Fruit fly (Drosophila melanogaster) whole organism, embryonic: ENCODE data around the gene CG9107.

ENCODE experiments used
- B-H2 ChIP-seq: fragments of 200-800 bp; sonication (Bioruptor generic); optimal IDR thresholded peaks from 2 replicates; lab custom pipeline; 2018; ENCODE audit warnings: missing biosample characterization, mild to moderate bottlenecking, missing genetic modification characterization
- CG10654 ChIP-seq: fragments of 200-800 bp; sonication (Bioruptor generic); optimal IDR thresholded peaks from 2 replicates; lab custom pipeline; 2016; ENCODE audit warnings: missing biosample characterization, missing genetic modification characterization
- CG10979 ChIP-seq: fragments of 200-800 bp; sonication (Bioruptor generic); optimal IDR thresholded peaks from 2 replicates; lab custom pipeline; 2018; ENCODE audit warnings: missing biosample characterization, mild to moderate bottlenecking, missing genetic modification characterization, moderate library complexity
- CG11723 ChIP-seq: fragments of 200-800 bp; sonication (Bioruptor generic); optimal IDR thresholded peaks from 2 replicates; lab custom pipeline; 2017; ENCODE audit warnings: missing biosample characterization, mild to moderate bottlenecking, missing genetic modification characterization
- CG12236 ChIP-seq: fragments of 200-800 bp; sonication (Bioruptor generic); optimal IDR thresholded peaks from 2 replicates; lab custom pipeline; 2016; ENCODE audit warnings: missing biosample characterization, missing genetic modification characterization
- CG12659 ChIP-seq: fragments of 200-800 bp; sonication (Bioruptor generic); optimal IDR thresholded peaks from 3 replicates; lab custom pipeline; 2017; ENCODE audit warnings: mild to moderate bottlenecking, missing biosample characterization, missing genetic modification reagents, missing genetic modification characterization
- CG13624 ChIP-seq: fragments of 200-800 bp; sonication (Bioruptor generic); optimal IDR thresholded peaks from 2 replicates; lab custom pipeline; 2016; ENCODE audit warnings: missing biosample characterization, missing genetic modification characterization
- CG13775 ChIP-seq: fragments of 200-800 bp; sonication (Bioruptor generic); optimal IDR thresholded peaks from 3 replicates; lab custom pipeline; 2017; ENCODE audit warnings: missing biosample characterization, mild to moderate bottlenecking, missing genetic modification characterization
- CG16813 ChIP-seq: fragments of 200-800 bp; sonication (Bioruptor generic); IDR thresholded peaks from 3 replicates; pipeline ENCODE4 v1.3.6; 2022; ENCODE audit warnings: missing biosample characterization, missing genetic modification characterization; ENCODE audit not compliant: partially characterized antibody
- CG17802 ChIP-seq: fragments of 200-800 bp; sonication (Bioruptor generic); optimal IDR thresholded peaks from 2 replicates; lab custom pipeline; 2018; ENCODE audit warnings: missing biosample characterization, mild to moderate bottlenecking, missing genetic modification characterization, moderate library complexity
- CG1792 ChIP-seq: fragments of 200-800 bp; sonication (Bioruptor generic); optimal IDR thresholded peaks from 2 replicates; lab custom pipeline; 2016; ENCODE audit warnings: missing biosample characterization, missing genetic modification characterization
- CG2199 ChIP-seq: fragments of 200-800 bp; sonication (Bioruptor generic); IDR thresholded peaks from 3 replicates; pipeline ENCODE4 v1.3.6; 2022; ENCODE audit warnings: missing biosample characterization, missing genetic modification characterization
- CG4328 ChIP-seq: fragments of 200-800 bp; sonication (Bioruptor generic); optimal IDR thresholded peaks from 3 replicates; lab custom pipeline; 2017; ENCODE audit warnings: missing biosample characterization, missing genetic modification reagents, missing genetic modification characterization
- CG4424 ChIP-seq: fragments of 200-800 bp; sonication (Bioruptor generic); optimal IDR thresholded peaks from 3 replicates; lab custom pipeline; 2016; ENCODE audit warnings: missing biosample characterization, missing genetic modification characterization
- CG5180 ChIP-seq: fragments of 200-800 bp; sonication (Bioruptor generic); optimal IDR thresholded peaks from 3 replicates; lab custom pipeline; 2017; ENCODE audit warnings: missing biosample characterization, missing genetic modification characterization, mild to moderate bottlenecking, moderate library complexity, missing genetic modification reagents
- CG6683 ChIP-seq: fragments of 200-800 bp; sonication (Bioruptor generic); optimal IDR thresholded peaks from 2 replicates; lab custom pipeline; 2017; ENCODE audit warnings: missing biosample characterization, mild to moderate bottlenecking, missing genetic modification characterization, missing genetic modification reagents
- CTCF ChIP-seq: fragments of 200-800 bp; sonication (Bioruptor generic); optimal IDR thresholded peaks from 2 replicates; lab custom pipeline; 2017; ENCODE audit warnings: missing biosample characterization, mild to moderate bottlenecking, missing genetic modification characterization, moderate library complexity
- CkIIα-i1 ChIP-seq: fragments of 200-800 bp; sonication (Bioruptor generic); IDR thresholded peaks from 2 replicates; pipeline ENCODE4 v1.3.6; 2022; ENCODE audit warnings: missing biosample characterization, missing genetic modification characterization
- CrebB ChIP-seq: fragments of 200-800 bp; sonication (Bioruptor generic); optimal IDR thresholded peaks from 3 replicates; lab custom pipeline; 2018; ENCODE audit warnings: missing biosample characterization, mild to moderate bottlenecking, missing genetic modification characterization
- D19A ChIP-seq: fragments of 200-800 bp; optimal IDR thresholded peaks from 3 replicates; lab custom pipeline; 2019; ENCODE audit warnings: missing biosample characterization, mild to moderate bottlenecking, missing genetic modification characterization, moderate library complexity
- Dll ChIP-seq: fragments of 200-800 bp; sonication (Bioruptor generic); IDR thresholded peaks from 4 replicates; pipeline ENCODE4 v1.3.6; 2022; ENCODE audit warnings: missing biosample characterization, missing genetic modification characterization; ENCODE audit not compliant: partially characterized antibody
- Dp ChIP-seq: fragments of 200-800 bp; sonication (Bioruptor generic); optimal IDR thresholded peaks from 2 replicates; lab custom pipeline; 2018; ENCODE audit warnings: missing biosample characterization, mild to moderate bottlenecking, missing genetic modification characterization, moderate library complexity
- ERR ChIP-seq: fragments of 200-800 bp; sonication (Bioruptor generic); optimal IDR thresholded peaks from 2 replicates; lab custom pipeline; 2016; ENCODE audit warnings: missing biosample characterization, missing genetic modification characterization
- Fer1 ChIP-seq: fragments of 200-800 bp; sonication (Bioruptor generic); optimal IDR thresholded peaks from 2 replicates; lab custom pipeline; 2017; ENCODE audit warnings: missing biosample characterization, mild to moderate bottlenecking, missing genetic modification characterization
- Fer3 ChIP-seq: fragments of 200-800 bp; sonication (Bioruptor generic); optimal IDR thresholded peaks from 2 replicates; lab custom pipeline; 2018; ENCODE audit warnings: missing biosample characterization, mild to moderate bottlenecking, missing genetic modification characterization, moderate library complexity
- HLH4C ChIP-seq: fragments of 200-800 bp; sonication (Bioruptor generic); IDR thresholded peaks from 3 replicates; pipeline ENCODE4 v1.3.6; 2022; ENCODE audit warnings: missing biosample characterization, missing genetic modification characterization; ENCODE audit not compliant: partially characterized antibody
- HmgD ChIP-seq: fragments of 200-800 bp; sonication (Bioruptor generic); optimal IDR thresholded peaks from 3 replicates; lab custom pipeline; 2016; ENCODE audit warnings: missing biosample characterization, missing genetic modification characterization
- Hr3 ChIP-seq: fragments of 200-800 bp; sonication (Bioruptor generic); optimal IDR thresholded peaks from 3 replicates; lab custom pipeline; 2016; ENCODE audit warnings: missing biosample characterization, missing genetic modification characterization
- Hr51 ChIP-seq, 2 experiments: fragments of 200-800 bp; sonication (Bioruptor generic); optimal IDR thresholded peaks; 2 replicates in 1 of 2; 3 replicates in 1 of 2; lab custom pipeline; 2016 to 2018; ENCODE audit warnings: missing biosample characterization in 2 of 2, missing genetic modification characterization in 2 of 2, mild to moderate bottlenecking in 1 of 2, moderate library complexity in 1 of 2
- Jarid2 ChIP-seq: fragments of 200-800 bp; sonication (Bioruptor generic); optimal IDR thresholded peaks from 3 replicates; lab custom pipeline; 2017; ENCODE audit warnings: mild to moderate bottlenecking, missing biosample characterization, missing genetic modification reagents, missing genetic modification characterization
- Lhr ChIP-seq: fragments of 200-800 bp; sonication (Bioruptor generic); optimal IDR thresholded peaks from 3 replicates; lab custom pipeline; 2017; ENCODE audit warnings: mild to moderate bottlenecking, missing biosample characterization, missing genetic modification reagents, missing genetic modification characterization
- MTF-1 ChIP-seq: fragments of 200-800 bp; sonication (Bioruptor generic); optimal IDR thresholded peaks from 2 replicates; lab custom pipeline; 2018; ENCODE audit warnings: missing biosample characterization, mild to moderate bottlenecking, missing genetic modification characterization, borderline replicate concordance
- Poxn ChIP-seq: fragments of 200-800 bp; sonication (Bioruptor generic); IDR thresholded peaks from 2 replicates; pipeline ENCODE4 v1.3.6; 2022; ENCODE audit warnings: missing biosample characterization, missing genetic modification characterization
- Spps ChIP-seq: fragments of 200-800 bp; sonication (Bioruptor generic); optimal IDR thresholded peaks from 2 replicates; lab custom pipeline; 2018; ENCODE audit warnings: missing biosample characterization, mild to moderate bottlenecking, missing genetic modification characterization
- Xbp1 ChIP-seq: fragments of 200-800 bp; sonication (Bioruptor generic); optimal IDR thresholded peaks from 3 replicates; lab custom pipeline; 2016; ENCODE audit warnings: missing biosample characterization, mild to moderate bottlenecking, missing genetic modification characterization
- cato ChIP-seq: fragments of 200-800 bp; sonication (Bioruptor generic); optimal IDR thresholded peaks from 2 replicates; lab custom pipeline; 2016; ENCODE audit warnings: missing biosample characterization, missing genetic modification characterization, borderline replicate concordance
- dmrt11E ChIP-seq: fragments of 200-800 bp; sonication (Bioruptor generic); optimal IDR thresholded peaks from 3 replicates; lab custom pipeline; 2018; ENCODE audit warnings: missing biosample characterization, mild to moderate bottlenecking, missing genetic modification characterization, moderate library complexity
- esg ChIP-seq: fragments of 200-800 bp; sonication (Bioruptor generic); conservative IDR thresholded peaks from 2 replicates; pipeline ENCODE4 v1.3.6; 2022; ENCODE audit warnings: missing biosample characterization, missing genetic modification characterization
- fu2 ChIP-seq: fragments of 200-800 bp; sonication (Bioruptor generic); optimal IDR thresholded peaks from 2 replicates; lab custom pipeline; 2016; ENCODE audit warnings: missing biosample characterization, missing genetic modification characterization
- gfzf ChIP-seq: fragments of 200-800 bp; sonication (Bioruptor generic); optimal IDR thresholded peaks from 2 replicates; lab custom pipeline; 2016; ENCODE audit warnings: missing biosample characterization, mild to moderate bottlenecking, missing genetic modification characterization, moderate library complexity
- knrl ChIP-seq: fragments of 200-800 bp; sonication (Bioruptor generic); IDR thresholded peaks from 3 replicates; pipeline ENCODE4 v1.3.6; 2022; ENCODE audit warnings: missing biosample characterization, missing genetic modification characterization; ENCODE audit not compliant: partially characterized antibody
- lab ChIP-seq: fragments of 200-800 bp; sonication (Bioruptor generic); optimal IDR thresholded peaks from 3 replicates; lab custom pipeline; 2017; ENCODE audit warnings: missing biosample characterization, missing genetic modification characterization, mild to moderate bottlenecking, moderate library complexity, missing genetic modification reagents
- maf-S ChIP-seq: fragments of 200-800 bp; sonication (Bioruptor generic); optimal IDR thresholded peaks from 2 replicates; lab custom pipeline; 2016; ENCODE audit warnings: missing biosample characterization, missing genetic modification characterization
- nom ChIP-seq: fragments of 200-800 bp; sonication (Bioruptor generic); optimal IDR thresholded peaks from 2 replicates; lab custom pipeline; 2017; ENCODE audit warnings: missing biosample characterization, missing genetic modification characterization, mild to moderate bottlenecking, moderate library complexity, missing genetic modification reagents
- odd ChIP-seq: fragments of 200-800 bp; sonication (Bioruptor generic); optimal IDR thresholded peaks from 2 replicates; lab custom pipeline; 2017; ENCODE audit warnings: missing biosample characterization, mild to moderate bottlenecking, missing genetic modification characterization
- repo ChIP-seq: fragments of 200-800 bp; sonication (Bioruptor generic); optimal IDR thresholded peaks from 2 replicates; lab custom pipeline; 2016; ENCODE audit warnings: missing biosample characterization, missing genetic modification characterization
- slou ChIP-seq: fragments of 200-800 bp; sonication (Bioruptor generic); optimal IDR thresholded peaks from 3 replicates; lab custom pipeline; 2016; ENCODE audit warnings: missing biosample characterization, missing genetic modification characterization
- sna ChIP-seq: fragments of 200-800 bp; sonication (Bioruptor generic); IDR thresholded peaks from 2 replicates; pipeline ENCODE4 v1.3.6; 2022; ENCODE audit warnings: missing biosample characterization, missing genetic modification characterization; ENCODE audit not compliant: partially characterized antibody
- unc-4 ChIP-seq: fragments of 200-800 bp; sonication (Bioruptor generic); IDR thresholded peaks from 2 replicates; pipeline ENCODE4 v1.3.6; 2022; ENCODE audit warnings: missing biosample characterization, missing genetic modification characterization; ENCODE audit not compliant: partially characterized antibody
- usp ChIP-seq: fragments of >200 bp; optimal IDR thresholded peaks from 2 replicates; lab custom pipeline; 2017; ENCODE audit warnings: missing biosample characterization, missing genetic modification characterization

Gene CG9107

DNA sequence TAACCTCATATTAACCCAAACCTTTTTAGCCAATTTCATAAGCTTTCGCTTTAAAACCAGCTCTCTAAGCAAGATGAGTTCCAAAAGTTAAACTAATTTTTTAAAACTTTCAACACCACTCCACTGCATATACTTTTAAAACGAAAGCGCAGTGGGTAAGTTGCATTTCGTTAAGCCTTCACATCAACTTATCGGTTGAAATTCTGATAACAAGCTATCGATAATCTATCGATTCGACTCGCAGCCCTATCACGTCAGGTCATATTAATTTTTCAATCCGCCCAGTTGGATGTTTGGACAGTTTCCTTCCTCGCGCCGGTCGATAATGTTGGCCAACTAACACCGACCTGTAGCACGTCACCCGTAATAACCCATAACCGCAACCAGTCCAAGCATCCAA, 38.2 kb downstream of the CG9107 start, which contains the start of gene ifc (continued):
- peak; percentile 7 for TF ChIP-seq CrebB (tag; lab: Kevin White, UChicago)
- TF ChIP-seq CG13624 (GFP tag; lab: Kevin White, UChicago) = peak; percentile 81
- peak; percentile 63 for TF ChIP-seq Dp
- no peak for TF ChIP-seq CG5180 (GFP tag; lab: Kevin White, UChicago)
- TF ChIP-seq nom (GFP tag; lab: Kevin White, UChicago) = peak; percentile 46
- TF ChIP-seq HLH4C (GFP tag; lab: Robert Waterston, UW) = no peak
- TF ChIP-seq CG13775 (GFP tag; lab: Kevin White, UChicago) = peak; percentile 59
- peak; percentile 36 for TF ChIP-seq CG10979 (tag; lab: Kevin White, UChicago)
- peak; percentile 95 for TF ChIP-seq CG17802 (tag; lab: Kevin White, UChicago)
- TF ChIP-seq ERR (GFP tag; lab: Kevin White, UChicago) = peak; percentile 69
- TF ChIP-seq repo (GFP tag; lab: Kevin White, UChicago) = peak; percentile 14
- TF ChIP-seq Lhr = peak; percentile 93
- peak; percentile 20 for TF ChIP-seq CTCF (GFP tag; lab: Kevin White, UChicago)
- TF ChIP-seq D19A (tag; lab: Kevin White, UChicago) = peak; percentile 34
- TF ChIP-seq odd (GFP tag; lab: Kevin White, UChicago) = no peak
- TF ChIP-seq CG4424 (GFP tag; lab: Kevin White, UChicago) = peak; percentile 51
- TF ChIP-seq CG12659 = peak; percentile 86
- TF ChIP-seq Jarid2 (GFP tag; lab: Kevin White, UChicago) = peak; percentile 46
- peak; percentile 76 for TF ChIP-seq B-H2 (GFP tag; lab: Kevin White, UChicago)
- TF ChIP-seq unc-4 (GFP tag; lab: Robert Waterston, UW) = no peak
- TF ChIP-seq Dll (GFP tag; lab: Robert Waterston, UW) = no peak
- TF ChIP-seq CG11723 (GFP tag; lab: Kevin White, UChicago) = peak; percentile 7
- peak; percentile 72 for TF ChIP-seq lab (GFP tag; lab: Kevin White, UChicago)
- no peak for TF ChIP-seq Spps (tag; lab: Kevin White, UChicago)
- TF ChIP-seq Fer1 (GFP tag; lab: Kevin White, UChicago) = peak; percentile 32
- TF ChIP-seq CG10654 (GFP tag; lab: Kevin White, UChicago) = peak; percentile 42
- no peak for TF ChIP-seq usp (GFP tag; lab: Kevin White, UChicago)
- TF ChIP-seq Hr3 (GFP tag; lab: Kevin White, UChicago) = peak; percentile 30
- TF ChIP-seq dmrt11E = peak; percentile 32
- peak in 1 of 2 experiments; percentile 21 for TF ChIP-seq Hr51 (GFP tag; optimal IDR thresholded peaks at IDR 0.05; lab: Kevin White, UChicago)
- TF ChIP-seq CG6683 (GFP tag; lab: Kevin White, UChicago) = no peak
- peak; percentile 17 for TF ChIP-seq cato (GFP tag; lab: Kevin White, UChicago)
- TF ChIP-seq gfzf = peak; percentile 61
- no peak for TF ChIP-seq Poxn (GFP tag; lab: Robert Waterston, UW)
- peak; percentile 64 for TF ChIP-seq Fer3 (tag; lab: Kevin White, UChicago)
- peak; percentile 53 for TF ChIP-seq fu2 (GFP tag; lab: Kevin White, UChicago)
- TF ChIP-seq CG12236 = no peak
- TF ChIP-seq slou (GFP tag; lab: Kevin White, UChicago) = peak; percentile 22
- TF ChIP-seq MTF-1 (GFP tag; lab: Kevin White, UChicago) = no peak
- TF ChIP-seq CkIIα-i1 (GFP tag; lab: Robert Waterston, UW) = no peak
- TF ChIP-seq sna (GFP tag; lab: Robert Waterston, UW) = no peak
- peak; percentile 51 for TF ChIP-seq CG1792 (GFP tag; lab: Kevin White, UChicago)
- no peak for TF ChIP-seq CG2199 (GFP tag; lab: Robert Waterston, UW)
- no peak for TF ChIP-seq CG16813 (GFP tag; lab: Robert Waterston, UW)
- peak; percentile 43 for TF ChIP-seq maf-S (GFP tag; lab: Kevin White, UChicago)
- no peak for TF ChIP-seq knrl (GFP tag; lab: Robert Waterston, UW)
- TF ChIP-seq esg (GFP tag; lab: Robert Waterston, UW) = no peak
- TF ChIP-seq Xbp1 (GFP tag; lab: Kevin White, UChicago) = peak; percentile 67
- peak; percentile 24 for TF ChIP-seq CG4328 (GFP tag; lab: Kevin White, UChicago)
- peak; percentile 69 for TF ChIP-seq HmgD (GFP tag; lab: Kevin White, UChicago)
